Worm (Caenorhabditis elegans) whole organism, L3 larva: ENCODE results near the gene btb-16.

Experiments
- R02D3.7 ChIP-seq: fragments of 150-350 bp; optimal IDR thresholded peaks from 2 replicates; lab custom pipeline; 2014; ENCODE audit warnings: missing biosample characterization, missing genetic modification characterization
- ZK546.5 ChIP-seq: sonication (generic microtip); optimal IDR thresholded peaks from 2 replicates; lab custom pipeline; 2017; ENCODE audit warnings: missing biosample characterization, missing genetic modification characterization
- aly-2 ChIP-seq: fragments of 150-350 bp; optimal IDR thresholded peaks from 2 replicates; lab custom pipeline; 2014; ENCODE audit warnings: missing biosample characterization, missing genetic modification characterization
- ceh-16 ChIP-seq: sonication (generic microtip); optimal IDR thresholded peaks from 2 replicates; lab custom pipeline; 2017; ENCODE audit warnings: missing biosample characterization, missing genetic modification characterization
- ceh-28 ChIP-seq: fragments of 150-350 bp; optimal IDR thresholded peaks from 2 replicates; lab custom pipeline; 2014; ENCODE audit warnings: missing biosample characterization, missing genetic modification reagents, missing genetic modification characterization
- ceh-82 ChIP-seq: fragments of 150-350 bp; optimal IDR thresholded peaks from 2 replicates; lab custom pipeline; 2014; ENCODE audit warnings: missing biosample characterization, missing genetic modification characterization
- ceh-9 ChIP-seq: sonication (generic microtip); optimal IDR thresholded peaks from 2 replicates; lab custom pipeline; 2018; ENCODE audit warnings: missing biosample characterization, missing genetic modification characterization
- egl-27 ChIP-seq: sonication (generic microtip); optimal IDR thresholded peaks from 4 replicates; lab custom pipeline; 2017; ENCODE audit warnings: missing biosample characterization, missing genetic modification reagents, missing genetic modification characterization
- egl-5 ChIP-seq: fragments of 150-350 bp; optimal IDR thresholded peaks from 2 replicates; lab custom pipeline; 2017; ENCODE audit warnings: missing biosample characterization, missing genetic modification reagents, missing genetic modification characterization, inconsistent platforms
- elt-1 ChIP-seq: fragments of 150-350 bp; optimal IDR thresholded peaks from 2 replicates; lab custom pipeline; 2014; ENCODE audit warnings: missing biosample characterization, missing genetic modification characterization
- elt-3 ChIP-seq, 3 experiments: fragments of 150-350 bp in 1 of 3; sonication (generic microtip) in 2 of 3; optimal IDR thresholded peaks; 2 replicates in 2 of 3; 4 replicates in 1 of 3; lab custom pipeline; 2014 to 2017; ENCODE audit warnings: missing biosample characterization in 3 of 3, missing genetic modification characterization in 3 of 3
- eor-1 ChIP-seq, 2 experiments: fragments of 150-350 bp; optimal IDR thresholded peaks; 2 replicates each; lab custom pipeline; 2014 to 2018; ENCODE audit warnings: missing biosample characterization in 2 of 2, missing genetic modification characterization in 2 of 2
- fkh-10 ChIP-seq: sonication (generic microtip); optimal IDR thresholded peaks from 2 replicates; lab custom pipeline; 2017; ENCODE audit warnings: missing biosample characterization, missing genetic modification reagents, missing genetic modification characterization
- hmg-11 ChIP-seq: sonication (generic microtip); optimal IDR thresholded peaks from 2 replicates; lab custom pipeline; 2016; ENCODE audit warnings: missing genetic modification characterization, missing compliant biosample characterization
- jun-1 ChIP-seq: fragments of 150-350 bp; optimal IDR thresholded peaks from 2 replicates; lab custom pipeline; 2014; ENCODE audit warnings: missing biosample characterization, missing genetic modification reagents, missing genetic modification characterization
- lin-15B ChIP-seq: fragments of 150-350 bp; optimal IDR thresholded peaks from 2 replicates; lab custom pipeline; 2014; ENCODE audit warnings: missing biosample characterization, missing genetic modification characterization
- lin-39 ChIP-seq: fragments of 150-350 bp; optimal IDR thresholded peaks from 2 replicates; lab custom pipeline; 2018; ENCODE audit warnings: missing biosample characterization, missing genetic modification reagents, missing genetic modification characterization
- lsy-12 ChIP-seq: sonication (generic microtip); optimal IDR thresholded peaks from 2 replicates; lab custom pipeline; 2016; ENCODE audit warnings: mild to moderate bottlenecking, missing genetic modification characterization, missing compliant biosample characterization
- mdl-1 ChIP-seq: fragments of 150-350 bp; optimal IDR thresholded peaks from 2 replicates; lab custom pipeline; 2014; ENCODE audit warnings: missing biosample characterization, missing genetic modification characterization
- mml-1 ChIP-seq: fragments of 150-350 bp; sonication (generic microtip); optimal IDR thresholded peaks from 3 replicates; lab custom pipeline; 2014; ENCODE audit warnings: missing biosample characterization, missing genetic modification characterization
- nfya-1 ChIP-seq: sonication (generic microtip); optimal IDR thresholded peaks from 2 replicates; lab custom pipeline; 2017; ENCODE audit warnings: missing genetic modification characterization, mild to moderate bottlenecking, missing compliant biosample characterization, antibody characterized with exemption, moderate library complexity; ENCODE audit not compliant: insufficient read depth
- nhr-11 ChIP-seq: fragments of 150-350 bp; optimal IDR thresholded peaks from 2 replicates; lab custom pipeline; 2014; ENCODE audit warnings: missing biosample characterization, missing genetic modification characterization
- nhr-12 ChIP-seq: fragments of 150-350 bp; optimal IDR thresholded peaks from 2 replicates; lab custom pipeline; 2014; ENCODE audit warnings: missing biosample characterization, missing genetic modification characterization
- nhr-23 ChIP-seq: fragments of 150-350 bp; optimal IDR thresholded peaks from 2 replicates; lab custom pipeline; 2014; ENCODE audit warnings: missing biosample characterization, missing genetic modification reagents, missing genetic modification characterization
- nhr-237 ChIP-seq: fragments of 150-350 bp; optimal IDR thresholded peaks from 2 replicates; lab custom pipeline; 2014; ENCODE audit warnings: missing biosample characterization, missing genetic modification characterization
- nhr-28 ChIP-seq: fragments of 150-350 bp; optimal IDR thresholded peaks from 2 replicates; lab custom pipeline; 2014; ENCODE audit warnings: missing biosample characterization, missing genetic modification characterization
- nhr-43 ChIP-seq: sonication (generic microtip); optimal IDR thresholded peaks from 2 replicates; lab custom pipeline; 2016; ENCODE audit warnings: mild to moderate bottlenecking, missing genetic modification characterization, missing compliant biosample characterization; ENCODE audit not compliant: poor library complexity, severe bottlenecking
- nhr-67 ChIP-seq: fragments of 150-350 bp; optimal IDR thresholded peaks from 2 replicates; lab custom pipeline; 2014; ENCODE audit warnings: missing biosample characterization, missing genetic modification characterization
- nhr-76 ChIP-seq: fragments of 150-350 bp; sonication (generic microtip); optimal IDR thresholded peaks from 5 replicates; lab custom pipeline; 2014; ENCODE audit warnings: missing biosample characterization, missing genetic modification characterization
- pqm-1 ChIP-seq: fragments of 150-350 bp; optimal IDR thresholded peaks from 2 replicates; lab custom pipeline; 2017; ENCODE audit warnings: missing biosample characterization, missing genetic modification characterization, inconsistent platforms
- sea-2 ChIP-seq: fragments of 150-350 bp; sonication (generic microtip); optimal IDR thresholded peaks from 4 replicates; lab custom pipeline; 2014; ENCODE audit warnings: missing biosample characterization, missing genetic modification reagents, missing genetic modification characterization
- skn-1 ChIP-seq: fragments of 150-350 bp; optimal IDR thresholded peaks from 2 replicates; lab custom pipeline; 2014; ENCODE audit warnings: missing biosample characterization, missing genetic modification characterization
- unc-39 ChIP-seq: sonication (generic microtip); optimal IDR thresholded peaks from 4 replicates; lab custom pipeline; 2017; ENCODE audit warnings: missing biosample characterization, missing genetic modification characterization
- unc-62 ChIP-seq: fragments of 150-350 bp; sonication (generic microtip); optimal IDR thresholded peaks from 4 replicates; lab custom pipeline; 2014; ENCODE audit warnings: missing biosample characterization, missing genetic modification reagents, missing genetic modification characterization
- zag-1 ChIP-seq: fragments of 150-350 bp; optimal IDR thresholded peaks from 2 replicates; lab custom pipeline; 2014; ENCODE audit warnings: missing biosample characterization, missing genetic modification characterization
- ztf-11 ChIP-seq: fragments of 150-350 bp; optimal IDR thresholded peaks from 2 replicates; lab custom pipeline; 2014; ENCODE audit warnings: missing biosample characterization, missing genetic modification characterization
- ztf-4 ChIP-seq: fragments of 150-350 bp; optimal IDR thresholded peaks from 2 replicates; lab custom pipeline; 2014; ENCODE audit warnings: missing biosample characterization, missing genetic modification characterization

Gene btb-16

DNA sequence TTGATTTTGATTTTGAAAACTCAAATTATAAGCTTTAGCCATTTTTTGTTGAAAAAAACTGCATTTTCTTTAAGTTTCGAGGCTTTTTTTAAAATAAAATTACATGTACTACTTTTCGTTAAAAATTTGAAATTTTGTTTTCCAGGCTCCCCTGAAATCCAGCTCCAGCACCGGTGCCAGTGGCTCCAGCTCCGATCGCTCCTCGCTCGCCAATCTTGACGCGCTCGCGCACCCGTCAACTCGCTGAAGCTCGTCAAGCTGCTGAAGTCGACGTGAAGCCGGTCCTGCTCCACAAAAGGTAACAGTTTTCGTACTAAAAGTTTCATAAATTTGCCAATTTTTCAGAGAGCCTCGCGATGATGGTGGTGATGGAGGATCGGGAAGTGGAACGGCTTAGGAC is 44.1 kb downstream of the btb-16 start:
- TF ChIP-seq egl-5 (no peak), zag-1 (tag; lab: Kevin White, UChicago) (no peak), lin-39 (tag; lab: Kevin White, UChicago) (no peak), lin-15B (tag; lab: Kevin White, UChicago) (no peak), skn-1 (tag; lab: Kevin White, UChicago) (no peak), ztf-11 (tag; lab: Kevin White, UChicago) (no peak), mdl-1 (tag; lab: Kevin White, UChicago) (no peak), nhr-11 (no peak), aly-2 (no peak), ceh-9 (tag; lab: Kevin White, UChicago) (no peak), pqm-1 (tag; lab: Kevin White, UChicago) (no peak)
- TF ChIP-seq, all 47 proteins: peak for 0

DNA sequence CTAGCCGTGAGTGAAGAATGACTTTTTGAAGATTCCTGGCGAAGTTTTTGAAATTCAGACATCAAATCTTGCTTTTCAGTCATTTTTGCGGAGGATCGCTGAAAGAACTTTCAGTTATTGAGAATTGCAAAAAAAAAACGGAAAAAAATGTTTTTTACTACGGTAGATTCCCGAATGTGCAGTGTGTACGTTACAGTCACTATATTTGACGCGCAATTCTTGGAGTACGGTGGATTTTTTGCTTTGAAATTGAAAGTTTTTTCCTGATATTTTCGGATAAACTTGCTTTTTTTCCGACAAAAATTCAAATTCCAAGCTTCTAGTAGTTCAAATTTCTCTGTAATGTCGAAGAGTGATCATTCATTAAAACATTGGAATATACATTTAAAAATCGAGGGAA is 45.3 kb downstream of the btb-16 start, which contains the start of gene F14D2.11:
Gene F14D2.11, minus strand, starts transcription at position 101 of the 400 bp plus-strand sequence.
- TF ChIP-seq jun-1 (no peak), ztf-4 (tag; lab: Kevin White, UChicago) (no peak), nhr-11 (no peak), aly-2 (no peak), lin-15B (tag; lab: Kevin White, UChicago) (no peak), mml-1 (no peak)

DNA sequence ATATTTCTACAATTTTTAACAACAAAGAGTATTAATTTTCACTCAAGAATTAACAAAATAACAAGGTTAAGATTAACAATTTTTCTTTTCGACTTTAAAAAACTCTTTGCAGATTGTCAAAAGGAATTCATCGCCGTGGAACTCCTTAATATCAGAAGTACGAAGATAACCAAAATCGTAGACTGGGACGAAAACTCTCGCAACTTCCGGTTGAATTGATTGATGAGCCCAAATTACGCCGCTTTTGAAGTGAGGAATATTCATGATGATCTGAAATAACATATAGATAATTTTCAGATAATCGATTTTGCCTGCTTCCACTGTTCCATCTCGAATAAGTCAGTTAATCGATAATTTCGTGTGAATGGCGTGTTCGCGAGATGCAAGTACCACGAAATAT is 47.0 kb downstream of the btb-16 start, which contains the start of gene F14D2.15:
Gene F14D2.15, minus strand, starts transcription at position 101 of the 400 bp plus-strand sequence.
- TF ChIP-seq egl-5 (no peak), unc-62 (no peak), zag-1 (tag; lab: Kevin White, UChicago) (no peak), aly-2 (no peak), nhr-67 (tag; lab: Kevin White, UChicago) (no peak), nhr-43 (tag; lab: Kevin White, UChicago) (no peak), nhr-12 (tag; lab: Kevin White, UChicago) (no peak), elt-1 (no peak), ceh-28 (tag; lab: Kevin White, UChicago) (no peak), nhr-23 (tag; lab: Kevin White, UChicago) (no peak), egl-27 (no peak), fkh-10 (GFP tag; lab: Kevin White, UChicago) (no peak), hmg-11 (tag; lab: Kevin White, UChicago) (no peak), unc-39 (tag; lab: Kevin White, UChicago) (no peak), pqm-1 (tag; lab: Kevin White, UChicago) (no peak), nhr-237 (tag; lab: Kevin White, UChicago) (no peak), ceh-16 (tag; lab: Kevin White, UChicago) (no peak), ceh-82 (tag; lab: Kevin White, UChicago) (no peak), nhr-11 (no peak), nhr-76 (no peak)
- TF ChIP-seq, all 47 proteins: peak for 0

DNA sequence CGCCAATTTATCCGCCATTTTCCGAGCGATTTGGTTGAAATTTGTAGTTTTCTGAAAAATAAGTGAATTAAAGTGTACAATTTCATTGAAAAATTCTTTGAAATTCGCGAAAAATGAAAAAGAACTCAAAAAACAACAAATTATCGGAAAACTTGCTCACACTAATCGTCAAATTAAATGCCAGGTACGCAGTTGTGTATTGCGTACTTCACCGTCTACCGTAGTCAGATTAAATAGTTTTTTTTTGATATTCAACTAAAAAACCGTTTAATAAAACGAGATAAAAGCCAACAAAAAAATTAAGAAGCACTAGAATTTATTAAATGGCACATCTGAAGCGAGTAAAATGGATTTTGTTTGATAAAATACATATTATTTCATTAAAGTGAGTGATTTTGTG is 48.2 kb downstream of the btb-16 start, which contains the start of gene bath-28:
Gene bath-28, minus strand, starts transcription at position 51 of the 400 bp plus-strand sequence.
- no peak for TF ChIP-seq ZK546.5 (tag; lab: Kevin White, UChicago)
- TF ChIP-seq ceh-28 (tag; lab: Kevin White, UChicago), result no peak
- no peak for TF ChIP-seq fkh-10 (GFP tag; lab: Kevin White, UChicago)
- no peak for TF ChIP-seq lin-39 (tag; lab: Kevin White, UChicago)
- no peak for TF ChIP-seq ztf-4 (tag; lab: Kevin White, UChicago)
- no peak for TF ChIP-seq aly-2
- no peak for TF ChIP-seq lin-15B (tag; lab: Kevin White, UChicago)
- TF ChIP-seq sea-2 (GFP tag; lab: Kevin White, UChicago), result no peak
- no peak for TF ChIP-seq nfya-1 (tag; lab: Kevin White, UChicago)
- no peak for TF ChIP-seq lsy-12 (tag; lab: Kevin White, UChicago)
- no peak for TF ChIP-seq R02D3.7
- no peak for TF ChIP-seq zag-1 (tag; lab: Kevin White, UChicago)
- no peak for TF ChIP-seq eor-1 (tag; optimal IDR thresholded peaks at IDR 0.05; lab: Kevin White, UChicago)

DNA sequence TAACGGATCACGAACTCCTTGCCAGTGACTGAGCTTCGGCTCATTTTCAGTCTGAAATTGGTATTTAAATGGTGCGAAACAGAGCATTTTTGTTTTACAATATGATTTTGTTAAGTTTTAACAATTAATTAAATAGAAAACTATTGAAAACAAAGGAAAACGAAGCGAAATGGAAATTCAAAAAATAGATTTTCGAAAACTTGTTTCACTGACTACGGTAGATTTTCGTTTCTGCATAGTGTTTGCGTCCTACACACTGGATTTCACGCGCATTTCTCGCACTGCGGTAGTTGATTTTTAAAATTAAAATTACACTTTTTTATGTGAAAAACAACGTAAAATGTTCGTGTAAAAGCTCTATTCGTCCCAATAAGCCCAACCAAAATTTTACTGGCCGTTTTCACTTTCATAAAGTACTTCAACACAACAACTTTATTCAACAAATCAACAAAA is 49.7 kb downstream of the btb-16 start, which contains the start of gene bath-30:
Gene bath-30, minus strand, starts transcription at position 51 of the 453 bp plus-strand sequence.
- TF ChIP-seq nhr-28 (no peak), ZK546.5 (tag; lab: Kevin White, UChicago) (no peak), egl-5 (no peak), R02D3.7 (no peak), pqm-1 (tag; lab: Kevin White, UChicago) (no peak), nfya-1 (tag; lab: Kevin White, UChicago) (no peak), nhr-43 (tag; lab: Kevin White, UChicago) (no peak), unc-62 (no peak), elt-3 (tag; optimal IDR thresholded peaks at IDR 0.05; lab: Kevin White, UChicago) (no peak), ztf-4 (tag; lab: Kevin White, UChicago) (no peak)
